ENCODE assay signal across 4 worm cellular contexts in the genomic region with DNA sequence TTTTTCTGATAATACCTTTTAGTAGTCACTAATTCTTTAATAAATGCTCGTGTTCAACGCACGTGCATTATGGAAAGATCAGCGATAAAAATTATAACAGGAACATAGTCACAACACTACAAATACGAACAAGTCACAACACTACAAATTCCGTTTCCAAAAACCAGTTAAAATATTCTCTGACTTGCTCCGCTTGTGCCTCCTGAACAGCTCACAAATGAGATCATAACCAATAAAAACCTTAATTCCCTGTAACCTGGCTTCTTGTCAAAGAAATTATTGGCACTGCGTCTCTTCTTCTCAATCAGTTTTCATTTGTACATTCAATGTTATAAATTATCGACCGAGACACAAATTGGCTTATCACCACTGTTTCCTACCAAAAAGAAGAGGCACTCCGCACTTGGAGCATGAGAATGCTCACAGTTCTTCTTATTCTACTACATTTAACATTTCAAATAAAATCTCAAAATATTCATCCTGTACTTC.
TF ChIP-seq lines count a peak whose summit lies in the region.

B0252.1 (plus strand) TSS at position 318 of the 489 bp plus-strand sequence.

TF ChIP-seq in whole organism, L2 larva, 48 proteins besides CTCF, POLR2A, EP300 and RAD21:
- TF ChIP-seq fos-1 (tag; optimal IDR thresholded peaks at IDR 0.05; lab: Kevin White, UChicago) (peak; percentile 47), ztf-1 (GFP tag; conservative IDR thresholded peaks at IDR 0.05; lab: Robert Waterston, UW) (no peak)

TF ChIP-seq in whole organism, L3 larva, 47 proteins besides CTCF, POLR2A, EP300 and RAD21:
- no peak for TF ChIP-seq nhr-11 (tag; optimal IDR thresholded peaks at IDR 0.05; lab: Kevin White, UChicago)
- TF ChIP-seq skn-1 (tag; optimal IDR thresholded peaks at IDR 0.05; lab: Kevin White, UChicago) = no peak
- no peak for TF ChIP-seq elt-3 (tag; optimal IDR thresholded peaks at IDR 0.05; lab: Kevin White, UChicago)
- TF ChIP-seq ztf-4 (tag; optimal IDR thresholded peaks at IDR 0.05; lab: Kevin White, UChicago) = no peak
- TF ChIP-seq tbx-2 (tag; optimal IDR thresholded peaks at IDR 0.05; lab: Kevin White, UChicago) = no peak
- no peak for TF ChIP-seq mdl-1 (tag; optimal IDR thresholded peaks at IDR 0.05; lab: Kevin White, UChicago)
- no peak for TF ChIP-seq jun-1 (tag; optimal IDR thresholded peaks at IDR 0.05; lab: Kevin White, UChicago)
- TF ChIP-seq nhr-237 (tag; optimal IDR thresholded peaks at IDR 0.05; lab: Kevin White, UChicago) = no peak
- TF ChIP-seq aly-2 (tag; optimal IDR thresholded peaks at IDR 0.05; lab: Kevin White, UChicago) = no peak
- peak; percentile 65 for TF ChIP-seq elt-2 (tag; optimal IDR thresholded peaks at IDR 0.05; lab: Kevin White, UChicago)
- no peak for TF ChIP-seq zag-1 (tag; optimal IDR thresholded peaks at IDR 0.05; lab: Kevin White, UChicago)
- TF ChIP-seq lin-39 (tag; optimal IDR thresholded peaks at IDR 0.05; lab: Kevin White, UChicago) = no peak
- TF ChIP-seq pqm-1 (tag; optimal IDR thresholded peaks at IDR 0.05; lab: Kevin White, UChicago) = peak; percentile 26
TF ChIP-seq in whole organism, L3 larva: peak in this region for 2.

TF ChIP-seq in whole organism, L4 larva, 104 proteins besides CTCF, POLR2A, EP300 and RAD21:
- TF ChIP-seq F49E8.2 (tag; optimal IDR thresholded peaks at IDR 0.05; lab: Kevin White, UChicago; ENCODE audit: borderline replicate concordance) = no peak
- peak; percentile 97 for TF ChIP-seq nhr-28 (tag; optimal IDR thresholded peaks at IDR 0.05; lab: Kevin White, UChicago)
- TF ChIP-seq aha-1 (tag; lab: Kevin White, UChicago) = peak; percentile 13
- no peak for TF ChIP-seq duxl-1 (tag; optimal IDR thresholded peaks at IDR 0.05; lab: Kevin White, UChicago; ENCODE audit: poor library complexity)
- TF ChIP-seq F10B5.3 (tag; optimal IDR thresholded peaks at IDR 0.05; lab: Kevin White, UChicago) = no peak
- TF ChIP-seq pqm-1 (tag; optimal IDR thresholded peaks at IDR 0.05; lab: Kevin White, UChicago) = peak; percentile 56
- no peak for TF ChIP-seq set-16 (GFP tag; IDR thresholded peaks at IDR 0.05; lab: Robert Waterston, UW)
- peak; percentile 20 for TF ChIP-seq mxl-3 (GFP tag; optimal IDR thresholded peaks at IDR 0.05; lab: Kevin White, UChicago)
- no peak for TF ChIP-seq mxl-2 (GFP tag; conservative IDR thresholded peaks at IDR 0.05; lab: Robert Waterston, UW)
- no peak for TF ChIP-seq ceh-62 (tag; optimal IDR thresholded peaks at IDR 0.05; lab: Kevin White, UChicago)
- peak; percentile 27 for TF ChIP-seq nhr-77 (tag; optimal IDR thresholded peaks at IDR 0.05; lab: Kevin White, UChicago)
- TF ChIP-seq php-3 (GFP tag; IDR thresholded peaks at IDR 0.05; lab: Robert Waterston, UW) = peak; percentile 95
- TF ChIP-seq lin-1 (GFP tag; IDR thresholded peaks at IDR 0.05; lab: Robert Waterston, UW) = no peak
- TF ChIP-seq ces-1 (GFP tag; optimal IDR thresholded peaks at IDR 0.05; lab: Kevin White, UChicago) = no peak
- TF ChIP-seq nhr-102 (tag; optimal IDR thresholded peaks at IDR 0.05; lab: Kevin White, UChicago) = peak; percentile 31
- no peak for TF ChIP-seq arid-1 (GFP tag; conservative IDR thresholded peaks at IDR 0.05; lab: Robert Waterston, UW)
- no peak for TF ChIP-seq zfp-3 (GFP tag; conservative IDR thresholded peaks at IDR 0.05; lab: Robert Waterston, UW)
- TF ChIP-seq mdl-1 (tag; optimal IDR thresholded peaks at IDR 0.05; lab: Kevin White, UChicago) = no peak
- TF ChIP-seq hmg-1.1 (GFP tag; IDR thresholded peaks at IDR 0.05; lab: Robert Waterston, UW) = no peak
- no peak for TF ChIP-seq lin-29 (GFP tag; IDR thresholded peaks at IDR 0.05; lab: Robert Waterston, UW)
- TF ChIP-seq dpl-1 (GFP tag; optimal IDR thresholded peaks at IDR 0.05; lab: Kevin White, UChicago) = no peak
- no peak for TF ChIP-seq Y75B8A.6 (GFP tag; IDR thresholded peaks at IDR 0.05; lab: Robert Waterston, UW)
- TF ChIP-seq dmd-6 (GFP tag; IDR thresholded peaks at IDR 0.05; lab: Robert Waterston, UW) = peak; percentile 30; the same call in 1 of the 2 replicates
- peak; percentile 68 for TF ChIP-seq hlh-11 (tag; optimal IDR thresholded peaks at IDR 0.05; lab: Kevin White, UChicago)
- TF ChIP-seq unc-39 (tag; optimal IDR thresholded peaks at IDR 0.05; lab: Kevin White, UChicago) = no peak
- no peak for TF ChIP-seq hif-1 (tag; optimal IDR thresholded peaks at IDR 0.05; lab: Kevin White, UChicago)
- no peak for TF ChIP-seq daf-16 (GFP tag; optimal IDR thresholded peaks at IDR 0.05; lab: Kevin White, UChicago)
- peak; percentile 25 for TF ChIP-seq daf-16 (tag; optimal IDR thresholded peaks at IDR 0.05; lab: Kevin White, UChicago)
- no peak for TF ChIP-seq saeg-2 (GFP tag; IDR thresholded peaks at IDR 0.05; lab: Robert Waterston, UW)
- TF ChIP-seq ceh-44 (GFP tag; IDR thresholded peaks at IDR 0.05; lab: Robert Waterston, UW) = no peak
- TF ChIP-seq lin-39 (tag; optimal IDR thresholded peaks at IDR 0.05; lab: Kevin White, UChicago) = no peak
- TF ChIP-seq tag-97 (GFP tag; IDR thresholded peaks at IDR 0.05; lab: Robert Waterston, UW) = no peak
TF ChIP-seq in whole organism, L4 larva: peak in this region for 10.

TF ChIP-seq in whole organism, young adult, 124 proteins besides CTCF, POLR2A, EP300 and RAD21:
- no peak for TF ChIP-seq madf-8 (GFP tag; conservative IDR thresholded peaks at IDR 0.05; lab: Robert Waterston, UW)
- TF ChIP-seq C06A6.2 (GFP tag; conservative IDR thresholded peaks at IDR 0.05; lab: Robert Waterston, UW) = no peak
- TF ChIP-seq nhr-80 (tag; optimal IDR thresholded peaks at IDR 0.05; lab: Kevin White, UChicago) = peak; percentile 77
